Worm (Caenorhabditis elegans) whole organism, L2 larva: ENCODE data around the gene F08G12.11.

Experiments
- F13H6.1 ChIP-seq: sonication (generic microtip); optimal IDR thresholded peaks from 2 replicates; lab custom pipeline; 2016; ENCODE audit warnings: missing genetic modification characterization, missing compliant biosample characterization
- ZK546.5 ChIP-seq: sonication (generic microtip); optimal IDR thresholded peaks from 2 replicates; lab custom pipeline; 2017; ENCODE audit warnings: missing biosample characterization, missing genetic modification characterization
- ama-1 ChIP-seq: fragments of 150-350 bp; optimal IDR thresholded peaks from 2 replicates; lab custom pipeline; 2018; ENCODE audit warnings: inconsistent platforms
- elt-3 ChIP-seq: sonication (generic microtip); optimal IDR thresholded peaks from 2 replicates; lab custom pipeline; 2017; ENCODE audit warnings: missing biosample characterization, missing genetic modification characterization
- fos-1 ChIP-seq: fragments of 150-350 bp; optimal IDR thresholded peaks from 2 replicates; lab custom pipeline; 2014; ENCODE audit warnings: missing biosample characterization, missing genetic modification characterization
- lin-13 ChIP-seq: fragments of 150-350 bp; optimal IDR thresholded peaks from 2 replicates; lab custom pipeline; 2014; ENCODE audit warnings: missing biosample characterization, missing genetic modification reagents, missing genetic modification characterization
- lsy-2 ChIP-seq, 2 experiments: fragments of 150-350 bp in 1 of 2; sonication (generic microtip) in 1 of 2; optimal IDR thresholded peaks; 2 replicates each; lab custom pipeline; 2014 to 2017; ENCODE audit warnings: missing biosample characterization in 2 of 2, missing genetic modification characterization in 2 of 2
- mdl-1 ChIP-seq, 2 experiments: fragments of 150-350 bp in 1 of 2; sonication (generic microtip) in 1 of 2; optimal IDR thresholded peaks; 2 replicates each; lab custom pipeline; 2017; ENCODE audit warnings: missing biosample characterization in 2 of 2, missing genetic modification characterization in 2 of 2
- nhr-10 ChIP-seq: sonication (generic microtip); optimal IDR thresholded peaks from 2 replicates; lab custom pipeline; 2017; ENCODE audit warnings: missing biosample characterization, missing genetic modification characterization
- nhr-11 ChIP-seq: fragments of 150-350 bp; optimal IDR thresholded peaks from 2 replicates; lab custom pipeline; 2014; ENCODE audit warnings: missing biosample characterization, missing genetic modification characterization
- nhr-25 ChIP-seq: fragments of 150-350 bp; sonication (generic microtip); optimal IDR thresholded peaks from 3 replicates; lab custom pipeline; 2014; ENCODE audit warnings: missing biosample characterization, missing genetic modification characterization
- sem-4 ChIP-seq: fragments of 150-350 bp; optimal IDR thresholded peaks from 2 replicates; lab custom pipeline; 2014; ENCODE audit warnings: missing biosample characterization, missing genetic modification reagents, missing genetic modification characterization
- unc-55 ChIP-seq: fragments of 150-350 bp; sonication (generic microtip); optimal IDR thresholded peaks from 3 replicates; lab custom pipeline; 2014; ENCODE audit warnings: missing biosample characterization, missing genetic modification reagents, missing genetic modification characterization

ce11 chrX:11324240-11324639 lies 8.9 kb upstream of the F08G12.11 start, which contains the start of gene asm-2:
- TF ChIP-seq lsy-2 (tag; optimal IDR thresholded peaks at IDR 0.05; lab: Kevin White, UChicago) (no peak), mdl-1 (tag; optimal IDR thresholded peaks at IDR 0.05; lab: Kevin White, UChicago) (no peak), nhr-25 (tag; lab: Kevin White, UChicago) (no peak), nhr-10 (no peak), F13H6.1 (tag; lab: Kevin White, UChicago) (no peak), fos-1 (peak; percentile 81), lin-13 (GFP tag; lab: Kevin White, UChicago) (no peak), ZK546.5 (tag; lab: Kevin White, UChicago) (no peak), elt-3 (tag; lab: Kevin White, UChicago) (no peak), unc-55 (GFP tag; lab: Kevin White, UChicago) (no peak), sem-4 (tag; lab: Kevin White, UChicago) (no peak), nhr-11 (tag; lab: Kevin White, UChicago) (no peak), ama-1 (lab: Kevin White, UChicago) (no peak)
